Worm (Caenorhabditis elegans) whole organism, L2 larva: Measurements from ENCODE around the gene Y60A9A.1.
A peak's percentile ranks its signal among the peaks of the same experiment; 100 is the strongest.

Experiments
- C34F6.9 ChIP-seq: fragments of 150-350 bp; optimal IDR thresholded peaks from 2 replicates; lab custom pipeline; 2014; ENCODE audit warnings: missing biosample characterization, missing genetic modification characterization
- F13H6.1 ChIP-seq: sonication (generic microtip); optimal IDR thresholded peaks from 2 replicates; lab custom pipeline; 2016; ENCODE audit warnings: missing genetic modification characterization, missing compliant biosample characterization
- Y55F3AM.14 ChIP-seq: fragments of 200-800 bp; sonication (Bioruptor generic); optimal IDR thresholded peaks from 2 replicates; lab custom pipeline; 2018; ENCODE audit warnings: mild to moderate bottlenecking, missing genetic modification characterization, missing compliant biosample characterization
- ZK546.5 ChIP-seq: sonication (generic microtip); optimal IDR thresholded peaks from 2 replicates; lab custom pipeline; 2017; ENCODE audit warnings: missing biosample characterization, missing genetic modification characterization
- alr-1 ChIP-seq: fragments of 150-350 bp; optimal IDR thresholded peaks from 2 replicates; lab custom pipeline; 2014; ENCODE audit warnings: missing biosample characterization, missing genetic modification characterization
- aly-2 ChIP-seq: fragments of 150-350 bp; optimal IDR thresholded peaks from 2 replicates; lab custom pipeline; 2014; ENCODE audit warnings: missing biosample characterization, missing genetic modification characterization
- blmp-1 ChIP-seq: sonication (generic microtip); optimal IDR thresholded peaks from 2 replicates; lab custom pipeline; 2017; ENCODE audit warnings: missing genetic modification characterization, mild to moderate bottlenecking, missing compliant biosample characterization, antibody characterized with exemption, moderate library complexity; ENCODE audit not compliant: insufficient read depth
- ceh-16 ChIP-seq: fragments of 150-350 bp; optimal IDR thresholded peaks from 2 replicates; lab custom pipeline; 2014; ENCODE audit warnings: missing biosample characterization, missing genetic modification characterization
- egl-27 ChIP-seq: sonication (generic microtip); optimal IDR thresholded peaks from 3 replicates; lab custom pipeline; 2017; ENCODE audit warnings: missing biosample characterization, missing genetic modification reagents, missing genetic modification characterization
- elt-1 ChIP-seq: fragments of 150-350 bp; optimal IDR thresholded peaks from 2 replicates; lab custom pipeline; 2014; ENCODE audit warnings: missing biosample characterization, missing genetic modification characterization
- elt-3 ChIP-seq: sonication (generic microtip); optimal IDR thresholded peaks from 2 replicates; lab custom pipeline; 2017; ENCODE audit warnings: missing biosample characterization, missing genetic modification characterization
- fos-1 ChIP-seq: fragments of 150-350 bp; optimal IDR thresholded peaks from 2 replicates; lab custom pipeline; 2014; ENCODE audit warnings: missing biosample characterization, missing genetic modification characterization
- gmeb-1 ChIP-seq: fragments of 150-350 bp; optimal IDR thresholded peaks from 2 replicates; lab custom pipeline; 2014; ENCODE audit warnings: missing biosample characterization, missing genetic modification characterization
- lin-11 ChIP-seq: fragments of 150-350 bp; sonication (generic microtip); optimal IDR thresholded peaks from 2 replicates; lab custom pipeline; 2014; ENCODE audit warnings: missing biosample characterization, missing genetic modification characterization, inconsistent platforms, mixed read lengths
- lin-13 ChIP-seq: fragments of 150-350 bp; optimal IDR thresholded peaks from 2 replicates; lab custom pipeline; 2014; ENCODE audit warnings: missing biosample characterization, missing genetic modification reagents, missing genetic modification characterization
- lsy-2 ChIP-seq, 2 experiments: fragments of 150-350 bp in 1 of 2; sonication (generic microtip) in 1 of 2; optimal IDR thresholded peaks; 2 replicates each; lab custom pipeline; 2014 to 2017; ENCODE audit warnings: missing biosample characterization in 2 of 2, missing genetic modification characterization in 2 of 2
- mab-5 ChIP-seq: fragments of 150-350 bp; optimal IDR thresholded peaks from 2 replicates; lab custom pipeline; 2014; ENCODE audit warnings: missing biosample characterization, missing genetic modification characterization
- mbf-1 ChIP-seq: sonication (generic microtip); optimal IDR thresholded peaks from 2 replicates; lab custom pipeline; 2017; ENCODE audit warnings: missing biosample characterization, missing genetic modification characterization
- nhr-10 ChIP-seq: sonication (generic microtip); optimal IDR thresholded peaks from 2 replicates; lab custom pipeline; 2017; ENCODE audit warnings: missing biosample characterization, missing genetic modification characterization
- nhr-12 ChIP-seq: fragments of 150-350 bp; optimal IDR thresholded peaks from 2 replicates; lab custom pipeline; 2014; ENCODE audit warnings: missing biosample characterization, missing genetic modification characterization
- nhr-129 ChIP-seq: fragments of 150-350 bp; optimal IDR thresholded peaks from 2 replicates; lab custom pipeline; 2014; ENCODE audit warnings: missing biosample characterization, missing genetic modification characterization
- nhr-21 ChIP-seq: fragments of 150-350 bp; optimal IDR thresholded peaks from 2 replicates; lab custom pipeline; 2014; ENCODE audit warnings: missing biosample characterization, missing genetic modification characterization
- nhr-237 ChIP-seq: fragments of 150-350 bp; optimal IDR thresholded peaks from 2 replicates; lab custom pipeline; 2014; ENCODE audit warnings: missing biosample characterization, missing genetic modification characterization
- nhr-6 ChIP-seq: fragments of 150-350 bp; optimal IDR thresholded peaks from 2 replicates; lab custom pipeline; 2014; ENCODE audit warnings: missing biosample characterization, missing genetic modification characterization
- peb-1 ChIP-seq: fragments of 150-350 bp; optimal IDR thresholded peaks from 2 replicates; lab custom pipeline; 2014; ENCODE audit warnings: missing biosample characterization, missing genetic modification characterization
- sem-4 ChIP-seq: fragments of 150-350 bp; optimal IDR thresholded peaks from 2 replicates; lab custom pipeline; 2014; ENCODE audit warnings: missing biosample characterization, missing genetic modification reagents, missing genetic modification characterization
- skn-1 ChIP-seq: sonication (generic microtip); optimal IDR thresholded peaks from 2 replicates; lab custom pipeline; 2017; ENCODE audit warnings: missing biosample characterization, missing genetic modification characterization
- sma-9 ChIP-seq, 2 experiments: fragments of 150-350 bp in 1 of 2; sonication (generic microtip) in 1 of 2; optimal IDR thresholded peaks; 2 replicates each; lab custom pipeline; 2014 to 2016; ENCODE audit warnings: missing genetic modification characterization in 2 of 2, mild to moderate bottlenecking in 1 of 2, missing biosample characterization in 1 of 2, missing compliant biosample characterization in 1 of 2, missing genetic modification reagents in 1 of 2, moderate library complexity in 1 of 2
- snpc-4 ChIP-seq: fragments of 150-350 bp; optimal IDR thresholded peaks from 2 replicates; lab custom pipeline; 2014; ENCODE audit warnings: missing biosample characterization, missing genetic modification characterization
- unc-39 ChIP-seq: fragments of 150-350 bp; optimal IDR thresholded peaks from 2 replicates; lab custom pipeline; 2014; ENCODE audit warnings: missing biosample characterization, missing genetic modification characterization
- unc-62 ChIP-seq: fragments of 150-350 bp; optimal IDR thresholded peaks from 2 replicates; lab custom pipeline; 2014; ENCODE audit warnings: missing biosample characterization, missing genetic modification reagents, missing genetic modification characterization
- zag-1 ChIP-seq: fragments of 150-350 bp; optimal IDR thresholded peaks from 2 replicates; lab custom pipeline; 2014; ENCODE audit warnings: missing biosample characterization, missing genetic modification characterization
- ztf-11 ChIP-seq: sonication (generic microtip); optimal IDR thresholded peaks from 2 replicates; lab custom pipeline; 2017; ENCODE audit warnings: missing biosample characterization, missing genetic modification characterization
- ztf-4 ChIP-seq: fragments of 150-350 bp; optimal IDR thresholded peaks from 2 replicates; lab custom pipeline; 2014; ENCODE audit warnings: missing biosample characterization, missing genetic modification characterization

Y60A9A.1 gene

ce11 chrX:14335621-14336020, 41.4 kb downstream of the Y60A9A.1 start:
- TF ChIP-seq nhr-10 (tag; lab: Kevin White, UChicago) (no peak), unc-62 (GFP tag; lab: Kevin White, UChicago) (no peak), unc-39 (tag; lab: Kevin White, UChicago) (no peak), nhr-237 (tag; lab: Kevin White, UChicago) (no peak), elt-1 (tag; lab: Kevin White, UChicago) (no peak), skn-1 (tag; lab: Kevin White, UChicago) (no peak), gmeb-1 (tag; lab: Kevin White, UChicago) (no peak)

ce11 chrX:14335220-14335619, 41.8 kb downstream of the Y60A9A.1 start, which contains the start of gene K04G11.1:
Gene K04G11.1 (plus strand): TSS chrX:14335520.
- no peak for TF ChIP-seq unc-62 (GFP tag; lab: Kevin White, UChicago)
- TF ChIP-seq elt-3 (tag; lab: Kevin White, UChicago) = no peak
- TF ChIP-seq elt-1 (tag; lab: Kevin White, UChicago) = no peak
- no peak for TF ChIP-seq unc-39 (tag; lab: Kevin White, UChicago)
- no peak for TF ChIP-seq zag-1 (tag; lab: Kevin White, UChicago)
- no peak for TF ChIP-seq mab-5 (tag; lab: Kevin White, UChicago)
- TF ChIP-seq F13H6.1 = no peak
- no peak for TF ChIP-seq lsy-2 (tag; optimal IDR thresholded peaks at IDR 0.05; lab: Kevin White, UChicago)
- TF ChIP-seq egl-27 (tag; lab: Kevin White, UChicago) = no peak

- TF ChIP-seq egl-27 (tag; lab: Kevin White, UChicago) = peak; percentile 26
- TF ChIP-seq ceh-16 = no peak
- no peak for TF ChIP-seq gmeb-1 (tag; lab: Kevin White, UChicago)
- no peak for TF ChIP-seq nhr-237 (tag; lab: Kevin White, UChicago)
- no peak for TF ChIP-seq alr-1 (tag; lab: Kevin White, UChicago)
- TF ChIP-seq blmp-1 = peak; percentile 32
- TF ChIP-seq sma-9 (GFP tag; optimal IDR thresholded peaks at IDR 0.05; lab: Kevin White, UChicago) = peak; percentile 61
- no peak for TF ChIP-seq sma-9 (tag; optimal IDR thresholded peaks at IDR 0.05; lab: Kevin White, UChicago)
- TF ChIP-seq nhr-129 (tag; lab: Kevin White, UChicago) = peak; percentile 69
- TF ChIP-seq nhr-10 (tag; lab: Kevin White, UChicago) = no peak
- no peak for TF ChIP-seq zag-1 (tag; lab: Kevin White, UChicago)
- no peak for TF ChIP-seq ztf-4 (tag; lab: Kevin White, UChicago)
- TF ChIP-seq unc-39 (tag; lab: Kevin White, UChicago) = no peak
- peak; percentile 28 for TF ChIP-seq nhr-6 (tag; lab: Kevin White, UChicago)
- peak in 1 of 2 experiments; percentile 68 for TF ChIP-seq lsy-2 (tag; optimal IDR thresholded peaks at IDR 0.05; lab: Kevin White, UChicago)
- peak; percentile 27 for TF ChIP-seq C34F6.9 (tag; lab: Kevin White, UChicago)
- no peak for TF ChIP-seq Y55F3AM.14 (GFP tag; lab: Kevin White, UChicago)
- no peak for TF ChIP-seq elt-3 (tag; lab: Kevin White, UChicago)
- no peak for TF ChIP-seq aly-2 (tag; lab: Kevin White, UChicago)
- TF ChIP-seq F13H6.1 = peak; percentile 26
- no peak for TF ChIP-seq mbf-1
- TF ChIP-seq skn-1 (tag; lab: Kevin White, UChicago) = no peak
- TF ChIP-seq nhr-21 (tag; lab: Kevin White, UChicago) = peak; percentile 46
- TF ChIP-seq elt-1 (tag; lab: Kevin White, UChicago) = no peak
- no peak for TF ChIP-seq snpc-4
- TF ChIP-seq ztf-11 = no peak
- no peak for TF ChIP-seq ZK546.5 (tag; lab: Kevin White, UChicago)
- no peak for TF ChIP-seq peb-1 (tag; lab: Kevin White, UChicago)
- peak; percentile 27 for TF ChIP-seq fos-1
These were observed 42.9 kb downstream of the Y60A9A.1 start for ce11 chrX:14334151-14334550.

- TF ChIP-seq nhr-12 (tag; lab: Kevin White, UChicago) (no peak), F13H6.1 (peak; percentile 15), lin-13 (GFP tag; lab: Kevin White, UChicago) (no peak), ZK546.5 (tag; lab: Kevin White, UChicago) (no peak), C34F6.9 (tag; lab: Kevin White, UChicago) (no peak), sem-4 (tag; lab: Kevin White, UChicago) (no peak), egl-27 (tag; lab: Kevin White, UChicago) (peak; percentile 12), peb-1 (tag; lab: Kevin White, UChicago) (no peak), lin-11 (tag; lab: Kevin White, UChicago) (no peak), ztf-11 (no peak), mbf-1 (no peak), nhr-237 (tag; lab: Kevin White, UChicago) (no peak), unc-62 (GFP tag; lab: Kevin White, UChicago) (no peak)
- TF ChIP-seq, all 48 proteins: peak for 2
These were observed 47.7 kb downstream of the Y60A9A.1 start for ce11 chrX:14329348-14329747.
